Fruit fly (Drosophila melanogaster) whole organism, embryonic: ENCODE data around the gene CG5592.
A peak's percentile ranks its signal among the peaks of the same experiment; 100 is the strongest.

Source experiments
- Abd-B ChIP-seq: fragments of 200-800 bp; sonication (Bioruptor generic); optimal IDR thresholded peaks from 2 replicates; lab custom pipeline; 2018; ENCODE audit warnings: missing biosample characterization, mild to moderate bottlenecking, missing genetic modification characterization, moderate library complexity
- Ada2b ChIP-seq: fragments of 200-800 bp; sonication (Bioruptor generic); IDR thresholded peaks from 2 replicates; pipeline ENCODE4 v1.3.6; 2022; ENCODE audit warnings: missing biosample characterization, missing genetic modification characterization
- C15 ChIP-seq: fragments of 200-800 bp; sonication (Bioruptor generic); IDR thresholded peaks from 3 replicates; pipeline ENCODE4 v1.3.6; 2022; ENCODE audit warnings: missing biosample characterization, missing genetic modification characterization
- CG10431 ChIP-seq: fragments of 200-800 bp; sonication (Bioruptor generic); optimal IDR thresholded peaks from 3 replicates; lab custom pipeline; 2018; ENCODE audit warnings: missing biosample characterization, mild to moderate bottlenecking, missing genetic modification characterization
- CG10565 ChIP-seq: fragments of 200-800 bp; sonication (Bioruptor generic); optimal IDR thresholded peaks from 3 replicates; lab custom pipeline; 2016; ENCODE audit warnings: missing biosample characterization, mild to moderate bottlenecking, missing genetic modification characterization
- CG12299 ChIP-seq: fragments of 200-800 bp; sonication (Bioruptor generic); optimal IDR thresholded peaks from 2 replicates; lab custom pipeline; 2018; ENCODE audit warnings: missing biosample characterization, mild to moderate bottlenecking, missing genetic modification characterization
- CG12391 ChIP-seq: fragments of 200-800 bp; sonication (Bioruptor generic); optimal IDR thresholded peaks from 3 replicates; lab custom pipeline; 2018; ENCODE audit warnings: missing biosample characterization, mild to moderate bottlenecking, missing genetic modification characterization, moderate library complexity
- CG15073 ChIP-seq: fragments of 200-800 bp; sonication (Bioruptor generic); optimal IDR thresholded peaks from 2 replicates; lab custom pipeline; 2016; ENCODE audit warnings: missing biosample characterization, missing genetic modification characterization
- CG2129 ChIP-seq: fragments of 200-800 bp; sonication (Bioruptor generic); IDR thresholded peaks from 2 replicates; pipeline ENCODE4 v1.3.6; 2022; ENCODE audit warnings: missing biosample characterization, missing genetic modification characterization; ENCODE audit not compliant: partially characterized antibody
- CG2712 ChIP-seq: fragments of 200-800 bp; optimal IDR thresholded peaks from 3 replicates; lab custom pipeline; 2019; ENCODE audit warnings: missing biosample characterization, mild to moderate bottlenecking, missing genetic modification characterization, moderate library complexity
- CG2875 ChIP-seq: fragments of 200-800 bp; sonication (Bioruptor generic); optimal IDR thresholded peaks from 2 replicates; lab custom pipeline; 2017; ENCODE audit warnings: missing biosample characterization, mild to moderate bottlenecking, missing genetic modification characterization, missing genetic modification reagents
- CG7372 ChIP-seq: fragments of 200-800 bp; sonication (Bioruptor generic); IDR thresholded peaks from 2 replicates; pipeline ENCODE4 v1.3.6; 2022; ENCODE audit warnings: missing biosample characterization, missing genetic modification characterization
- CG7839 ChIP-seq: fragments of 200-800 bp; sonication (Bioruptor generic); optimal IDR thresholded peaks from 3 replicates; lab custom pipeline; 2018; ENCODE audit warnings: missing biosample characterization, mild to moderate bottlenecking, missing genetic modification characterization, moderate library complexity
- D ChIP-seq, 2 experiments: fragments of 200-800 bp in 1 of 2; fragments of >200 bp in 1 of 2; sonication (Bioruptor generic) in 1 of 2; optimal IDR thresholded peaks; 2 replicates in 1 of 2; 3 replicates in 1 of 2; lab custom pipeline; 2017; ENCODE audit warnings: mild to moderate bottlenecking in 1 of 2, missing biosample characterization in 1 of 2, missing genetic modification characterization in 1 of 2, missing genetic modification reagents in 1 of 2
- Dad ChIP-seq: fragments of 200-800 bp; sonication (Bioruptor generic); optimal IDR thresholded peaks from 3 replicates; lab custom pipeline; 2016; ENCODE audit warnings: missing biosample characterization, missing genetic modification characterization
- Gsc ChIP-seq: fragments of 200-800 bp; sonication (Bioruptor generic); IDR thresholded peaks from 2 replicates; pipeline ENCODE4 v1.3.6; 2022; ENCODE audit warnings: missing biosample characterization, missing genetic modification characterization
- Gug ChIP-seq: fragments of 200-800 bp; sonication (Bioruptor generic); IDR thresholded peaks from 4 replicates; pipeline ENCODE4 v1.3.6; 2022; ENCODE audit warnings: missing biosample characterization, missing genetic modification characterization
- H15 ChIP-seq: fragments of 200-800 bp; sonication (Bioruptor generic); IDR thresholded peaks from 3 replicates; pipeline ENCODE4 v1.3.6; 2022; ENCODE audit warnings: missing biosample characterization, missing genetic modification characterization
- Hmx ChIP-seq: fragments of 200-800 bp; sonication (Bioruptor generic); optimal IDR thresholded peaks from 2 replicates; lab custom pipeline; 2016; ENCODE audit warnings: missing biosample characterization, missing genetic modification characterization
- MBD-R2 ChIP-seq: fragments of 200-800 bp; sonication (Bioruptor generic); IDR thresholded peaks from 2 replicates; pipeline ENCODE4 v1.3.6; 2022; ENCODE audit warnings: missing biosample characterization, missing genetic modification characterization
- MTF-1 ChIP-seq: fragments of 200-800 bp; sonication (Bioruptor generic); optimal IDR thresholded peaks from 2 replicates; lab custom pipeline; 2018; ENCODE audit warnings: missing biosample characterization, mild to moderate bottlenecking, missing genetic modification characterization, borderline replicate concordance
- Max ChIP-seq: fragments of 200-800 bp; sonication (Bioruptor generic); optimal IDR thresholded peaks from 2 replicates; lab custom pipeline; 2016; ENCODE audit warnings: missing biosample characterization, mild to moderate bottlenecking, missing genetic modification characterization
- Neu2 ChIP-seq: fragments of 200-800 bp; sonication (Bioruptor generic); optimal IDR thresholded peaks from 3 replicates; lab custom pipeline; 2016; ENCODE audit warnings: missing biosample characterization, missing genetic modification characterization, borderline replicate concordance
- NfI ChIP-seq: fragments of 200-800 bp; sonication (Bioruptor generic); optimal IDR thresholded peaks from 3 replicates; lab custom pipeline; 2018; ENCODE audit warnings: missing biosample characterization, mild to moderate bottlenecking, missing genetic modification characterization, moderate library complexity
- Rfx ChIP-seq: fragments of 200-800 bp; sonication (Bioruptor generic); IDR thresholded peaks from 2 replicates; pipeline ENCODE4 v1.3.6; 2022; ENCODE audit warnings: missing biosample characterization, missing genetic modification characterization
- ab ChIP-seq: fragments of 200-800 bp; sonication (Bioruptor generic); optimal IDR thresholded peaks from 2 replicates; lab custom pipeline; 2016; ENCODE audit warnings: missing biosample characterization, missing genetic modification characterization
- chif ChIP-seq, 2 experiments: fragments of 200-800 bp; sonication (Bioruptor generic); optimal IDR thresholded peaks; 3 replicates each; lab custom pipeline; 2016; ENCODE audit warnings: missing biosample characterization in 2 of 2, missing genetic modification characterization in 2 of 2
- ci ChIP-seq: fragments of 200-800 bp; sonication (Bioruptor generic); IDR thresholded peaks from 3 replicates; pipeline ENCODE4 v1.3.6; 2022; ENCODE audit warnings: missing biosample characterization, missing genetic modification characterization
- crp ChIP-seq, 2 experiments: fragments of 200-800 bp; sonication (Bioruptor generic); optimal IDR thresholded peaks; 2 replicates in 1 of 2; 3 replicates in 1 of 2; lab custom pipeline; 2017; ENCODE audit warnings: missing biosample characterization in 2 of 2, missing genetic modification characterization in 2 of 2, mild to moderate bottlenecking in 1 of 2, moderate library complexity in 1 of 2
- cwo ChIP-seq: fragments of 200-800 bp; sonication (Bioruptor generic); optimal IDR thresholded peaks from 3 replicates; lab custom pipeline; 2017; ENCODE audit warnings: missing biosample characterization, missing genetic modification characterization, mild to moderate bottlenecking, moderate library complexity, missing genetic modification reagents
- dm ChIP-seq: fragments of 200-800 bp; sonication (Bioruptor generic); optimal IDR thresholded peaks from 3 replicates; lab custom pipeline; 2016; ENCODE audit warnings: missing biosample characterization, missing genetic modification characterization
- ewg ChIP-seq: fragments of 200-800 bp; sonication (Bioruptor generic); optimal IDR thresholded peaks from 3 replicates; lab custom pipeline; 2017; ENCODE audit warnings: mild to moderate bottlenecking, missing biosample characterization, missing genetic modification reagents, missing genetic modification characterization
- ftz-f1 ChIP-seq: fragments of 200-800 bp; sonication (Bioruptor generic); optimal IDR thresholded peaks from 2 replicates; lab custom pipeline; 2016; ENCODE audit warnings: missing biosample characterization, missing genetic modification characterization
- gro ChIP-seq: fragments of 200-800 bp; sonication (Bioruptor generic); optimal IDR thresholded peaks from 2 replicates; lab custom pipeline; 2016; ENCODE audit warnings: missing biosample characterization, missing genetic modification characterization
- gt ChIP-seq: fragments of 200-800 bp; sonication (Bioruptor generic); IDR thresholded peaks from 2 replicates; pipeline ENCODE4 v1.3.6; 2022; ENCODE audit warnings: missing biosample characterization, missing genetic modification characterization
- hth ChIP-seq: fragments of >200 bp; optimal IDR thresholded peaks from 2 replicates; lab custom pipeline; 2017; ENCODE audit warnings: inconsistent platforms
- ind ChIP-seq: fragments of 200-800 bp; sonication (Bioruptor generic); optimal IDR thresholded peaks from 3 replicates; lab custom pipeline; 2016; ENCODE audit warnings: missing biosample characterization, missing genetic modification characterization
- lbe ChIP-seq: fragments of 200-800 bp; sonication (Bioruptor generic); optimal IDR thresholded peaks from 2 replicates; lab custom pipeline; 2016; ENCODE audit warnings: missing biosample characterization, mild to moderate bottlenecking, missing genetic modification characterization
- nau ChIP-seq: fragments of 200-800 bp; sonication (Bioruptor generic); optimal IDR thresholded peaks from 3 replicates; lab custom pipeline; 2017; ENCODE audit warnings: missing biosample characterization, mild to moderate bottlenecking, missing genetic modification characterization, missing genetic modification reagents
- nerfin-1 ChIP-seq: fragments of 200-800 bp; sonication (Bioruptor generic); optimal IDR thresholded peaks from 3 replicates; lab custom pipeline; 2019; ENCODE audit warnings: missing biosample characterization, mild to moderate bottlenecking, missing genetic modification characterization, moderate library complexity
- org-1 ChIP-seq: fragments of 200-800 bp; sonication (Bioruptor generic); optimal IDR thresholded peaks from 2 replicates; lab custom pipeline; 2017; ENCODE audit warnings: missing biosample characterization, missing genetic modification characterization
- ranshi ChIP-seq: fragments of 200-800 bp; sonication (Bioruptor generic); IDR thresholded peaks from 2 replicates; pipeline ENCODE4 v1.3.6; 2022; ENCODE audit warnings: missing biosample characterization, missing genetic modification characterization
- rib ChIP-seq: fragments of 200-800 bp; sonication (Bioruptor generic); IDR thresholded peaks from 2 replicates; pipeline ENCODE4 v1.3.6; 2022; ENCODE audit warnings: missing biosample characterization, missing genetic modification characterization
- schlank ChIP-seq: fragments of 200-800 bp; sonication (Bioruptor generic); optimal IDR thresholded peaks from 2 replicates; lab custom pipeline; 2018; ENCODE audit warnings: missing biosample characterization, mild to moderate bottlenecking, missing genetic modification characterization
- trem ChIP-seq: fragments of 200-800 bp; optimal IDR thresholded peaks from 3 replicates; lab custom pipeline; 2019; ENCODE audit warnings: missing biosample characterization, mild to moderate bottlenecking, missing genetic modification characterization, moderate library complexity
- tup ChIP-seq: fragments of 200-800 bp; sonication (Bioruptor generic); optimal IDR thresholded peaks from 2 replicates; lab custom pipeline; 2016; ENCODE audit warnings: missing biosample characterization, mild to moderate bottlenecking, missing genetic modification characterization, moderate library complexity
- wdn ChIP-seq: fragments of 200-800 bp; sonication (Bioruptor generic); IDR thresholded peaks from 2 replicates; pipeline ENCODE4 v1.3.6; 2022; ENCODE audit warnings: missing biosample characterization, missing genetic modification characterization
- yki ChIP-seq: fragments of >200 bp; optimal IDR thresholded peaks from 3 replicates; lab custom pipeline; 2018

CG5592 gene

dm6 chr3L:5926015-5926988 lies 28.9 kb downstream of the CG5592 start (continued):
- TF ChIP-seq MTF-1 (GFP tag; lab: Kevin White, UChicago) (no peak), yki (no peak), trem (tag; lab: Kevin White, UChicago) (peak; percentile 3), ftz-f1 (GFP tag; lab: Kevin White, UChicago) (no peak), wdn (no peak), org-1 (GFP tag; lab: Kevin White, UChicago) (peak; percentile 29), CG7372 (GFP tag; lab: Robert Waterston, UW) (no peak), Ada2b (0 out of 2 replicates have a peak, but pooled peaks have one; percentile 10), Dad (no peak), MBD-R2 (GFP tag; lab: Robert Waterston, UW) (peak; percentile 11; the same call in 1 of the 2 replicates), Gug (no peak), CG12391 (tag; lab: Kevin White, UChicago) (peak; percentile 61), crp (GFP tag; optimal IDR thresholded peaks at IDR 0.05; lab: Kevin White, UChicago) (peak in 1 of 2 experiments; percentile 60), ewg (GFP tag; lab: Kevin White, UChicago) (peak; percentile 43), H15 (no peak), Neu2 (GFP tag; lab: Kevin White, UChicago) (no peak), ranshi (GFP tag; lab: Robert Waterston, UW) (0 out of 2 replicates have a peak, but pooled peaks have one; percentile 41), CG10565 (GFP tag; lab: Kevin White, UChicago) (no peak), chif (GFP tag; optimal IDR thresholded peaks at IDR 0.05; lab: Kevin White, UChicago) (peak in 1 of 2 experiments; percentile 34), hth (no peak), gt (no peak), CG2875 (GFP tag; lab: Kevin White, UChicago) (peak; percentile 53), CG2129 (GFP tag; lab: Robert Waterston, UW) (no peak), dm (GFP tag; lab: Kevin White, UChicago) (no peak), CG12299 (tag; lab: Kevin White, UChicago) (no peak), ci (GFP tag; lab: Robert Waterston, UW) (peak; percentile 64; the same call in 2 of the 3 replicates), gro (GFP tag; lab: Kevin White, UChicago) (no peak), ab (no peak), tup (no peak), Gsc (no peak), Abd-B (GFP tag; lab: Kevin White, UChicago) (peak; percentile 1), nerfin-1 (no peak), NfI (peak; percentile 45), nau (GFP tag; lab: Kevin White, UChicago) (no peak), lbe (GFP tag; lab: Kevin White, UChicago) (no peak), CG10431 (no peak), CG15073 (GFP tag; lab: Kevin White, UChicago) (no peak), ind (peak; percentile 14), rib (GFP tag; lab: Robert Waterston, UW) (no peak), C15 (no peak), D (optimal IDR thresholded peaks at IDR 0.05; lab: Kevin White, UChicago) (no peak), D (GFP tag; optimal IDR thresholded peaks at IDR 0.05; lab: Kevin White, UChicago) (no peak), schlank (no peak), Max (GFP tag; lab: Kevin White, UChicago) (no peak), Hmx (GFP tag; lab: Kevin White, UChicago) (no peak), cwo (no peak), CG2712 (tag; lab: Kevin White, UChicago) (peak; percentile 56), Rfx (GFP tag; lab: Robert Waterston, UW) (peak; percentile 51), CG7839 (peak; percentile 72)
